Worm (Caenorhabditis elegans) whole organism, L2 larva: ENCODE results near the gene dif-1.

ENCODE experiments used
- ZK546.5 ChIP-seq: sonication (generic microtip); optimal IDR thresholded peaks from 2 replicates; lab custom pipeline; 2017; ENCODE audit warnings: missing biosample characterization, missing genetic modification characterization
- ama-1 ChIP-seq: fragments of 150-350 bp; optimal IDR thresholded peaks from 2 replicates; lab custom pipeline; 2018; ENCODE audit warnings: inconsistent platforms
- elt-1 ChIP-seq: fragments of 150-350 bp; optimal IDR thresholded peaks from 2 replicates; lab custom pipeline; 2014; ENCODE audit warnings: missing biosample characterization, missing genetic modification characterization
- elt-3 ChIP-seq: sonication (generic microtip); optimal IDR thresholded peaks from 2 replicates; lab custom pipeline; 2017; ENCODE audit warnings: missing biosample characterization, missing genetic modification characterization
- fos-1 ChIP-seq: fragments of 150-350 bp; optimal IDR thresholded peaks from 2 replicates; lab custom pipeline; 2014; ENCODE audit warnings: missing biosample characterization, missing genetic modification characterization
- mab-5 ChIP-seq: fragments of 150-350 bp; optimal IDR thresholded peaks from 2 replicates; lab custom pipeline; 2014; ENCODE audit warnings: missing biosample characterization, missing genetic modification characterization
- nhr-25 ChIP-seq: fragments of 150-350 bp; sonication (generic microtip); optimal IDR thresholded peaks from 3 replicates; lab custom pipeline; 2014; ENCODE audit warnings: missing biosample characterization, missing genetic modification characterization
- nhr-6 ChIP-seq: fragments of 150-350 bp; optimal IDR thresholded peaks from 2 replicates; lab custom pipeline; 2014; ENCODE audit warnings: missing biosample characterization, missing genetic modification characterization
- snpc-4 ChIP-seq: fragments of 150-350 bp; optimal IDR thresholded peaks from 2 replicates; lab custom pipeline; 2014; ENCODE audit warnings: missing biosample characterization, missing genetic modification characterization

- TF ChIP-seq fos-1 (tag; lab: Kevin White, UChicago) (no peak), ZK546.5 (no peak), ama-1 (lab: Kevin White, UChicago) (peak; percentile 35), nhr-6 (tag; lab: Kevin White, UChicago) (no peak), nhr-25 (tag; lab: Kevin White, UChicago) (peak; percentile 58), mab-5 (tag; lab: Kevin White, UChicago) (no peak), snpc-4 (tag; lab: Kevin White, UChicago) (no peak), elt-1 (no peak), elt-3 (tag; lab: Kevin White, UChicago) (no peak)
Observed at ce11 chrIV:7507305-7507704, 45.5 kb downstream of the dif-1 start.
